Worm (Caenorhabditis elegans): ENCODE measurements around the gene C06E1.7.

ce11 chrIII:8598961-8599360 lies 5.4 kb upstream of the C06E1.7 start:
- no peak for TF ChIP-seq ama-1 (optimal IDR thresholded peaks at IDR 0.05)
- no peak for TF ChIP-seq zag-1 (tag; optimal IDR thresholded peaks at IDR 0.05)
- no peak for TF ChIP-seq fkh-10 (GFP tag; optimal IDR thresholded peaks at IDR 0.05)
- no peak for TF ChIP-seq lsy-2 (tag; optimal IDR thresholded peaks at IDR 0.05)
- no peak for TF ChIP-seq mdl-1 (tag; optimal IDR thresholded peaks at IDR 0.05)
- TF ChIP-seq nhr-237 (tag; optimal IDR thresholded peaks at IDR 0.05) = no peak
